Fruit fly (Drosophila melanogaster) whole organism, adult: ENCODE results near the gene alphaSnap.

Source experiments
- CG11617 ChIP-seq: fragments of 200-800 bp; sonication (Bioruptor generic); optimal IDR thresholded peaks from 2 replicates; lab custom pipeline; 2017; ENCODE audit warnings: mild to moderate bottlenecking, missing biosample characterization, missing genetic modification reagents, missing genetic modification characterization
- CG12768 ChIP-seq: fragments of 200-800 bp; sonication (Bioruptor generic); optimal IDR thresholded peaks from 2 replicates; lab custom pipeline; 2017; ENCODE audit warnings: missing biosample characterization, missing genetic modification characterization, mild to moderate bottlenecking, moderate library complexity, missing genetic modification reagents
- CG5204 ChIP-seq: fragments of 200-800 bp; sonication (Bioruptor generic); optimal IDR thresholded peaks from 2 replicates; lab custom pipeline; 2016; ENCODE audit warnings: missing biosample characterization, missing genetic modification characterization
- CG7045 ChIP-seq: fragments of 200-800 bp; sonication (Bioruptor generic); optimal IDR thresholded peaks from 2 replicates; lab custom pipeline; 2017; ENCODE audit warnings: missing biosample characterization, mild to moderate bottlenecking, missing genetic modification characterization
- Hr96 ChIP-seq: fragments of 200-800 bp; sonication (Bioruptor generic); optimal IDR thresholded peaks from 2 replicates; lab custom pipeline; 2016; ENCODE audit warnings: missing biosample characterization, missing genetic modification characterization
- bab1 ChIP-seq: fragments of 200-800 bp; sonication (Bioruptor generic); optimal IDR thresholded peaks from 3 replicates; lab custom pipeline; 2019; ENCODE audit warnings: missing biosample characterization, mild to moderate bottlenecking, missing genetic modification characterization, moderate library complexity
- cic ChIP-seq: fragments of 200-800 bp; sonication (Bioruptor generic); optimal IDR thresholded peaks from 2 replicates; lab custom pipeline; 2017; ENCODE audit warnings: missing biosample characterization, mild to moderate bottlenecking, missing genetic modification characterization, moderate library complexity
- cnc ChIP-seq, 2 experiments: fragments of >200 bp; optimal IDR thresholded peaks; 2 replicates each; lab custom pipeline; 2017
- kay ChIP-seq: fragments of 200-800 bp; sonication (Bioruptor generic); peaks from one replicate; lab custom pipeline; 2016; ENCODE audit warnings: missing biosample characterization, missing genetic modification characterization, borderline replicate concordance
- pad ChIP-seq: fragments of 200-800 bp; sonication (Bioruptor generic); optimal IDR thresholded peaks from 3 replicates; lab custom pipeline; 2017; ENCODE audit warnings: missing biosample characterization, missing genetic modification characterization, mild to moderate bottlenecking, moderate library complexity, missing genetic modification reagents
- tj ChIP-seq: fragments of 200-800 bp; sonication (Bioruptor generic); optimal IDR thresholded peaks from 3 replicates; lab custom pipeline; 2017; ENCODE audit warnings: missing biosample characterization, mild to moderate bottlenecking, missing genetic modification characterization, moderate library complexity

dm6 chr3L:20265514-20265913, 47.9 kb upstream of the alphaSnap start, which contains the start of gene CG32228:
- TF ChIP-seq cic (no peak), CG5204 (GFP tag; lab: Kevin White, UChicago) (no peak), CG7045 (GFP tag; lab: Kevin White, UChicago) (no peak), tj (GFP tag; lab: Kevin White, UChicago) (no peak), kay (GFP tag; lab: Kevin White, UChicago) (no peak), CG12768 (GFP tag; lab: Kevin White, UChicago) (no peak), pad (GFP tag; lab: Kevin White, UChicago) (no peak), bab1 (GFP tag; lab: Kevin White, UChicago) (no peak), CG11617 (GFP tag; lab: Kevin White, UChicago) (no peak), Hr96 (no peak), cnc (optimal IDR thresholded peaks at IDR 0.05; lab: Kevin White, UChicago) (no peak)
